Fruit fly (Drosophila melanogaster) whole organism, embryonic: ENCODE results near the gene Dif.

Source experiments
- Atf3 ChIP-seq: fragments of 200-800 bp; sonication (Bioruptor generic); optimal IDR thresholded peaks from 3 replicates; lab custom pipeline; 2016; ENCODE audit warnings: missing biosample characterization, missing genetic modification characterization
- Awh ChIP-seq: fragments of 200-800 bp; sonication (Bioruptor generic); IDR thresholded peaks from 2 replicates; pipeline ENCODE4, ENCODE4 v1.3.6; 2022; ENCODE audit warnings: missing biosample characterization, missing genetic modification characterization
- BtbVII ChIP-seq: fragments of 200-800 bp; sonication (Bioruptor generic); optimal IDR thresholded peaks from 3 replicates; lab custom pipeline; 2017; ENCODE audit warnings: missing biosample characterization, mild to moderate bottlenecking, missing genetic modification characterization
- CG10147 ChIP-seq: fragments of 200-800 bp; sonication (Bioruptor generic); optimal IDR thresholded peaks from 2 replicates; lab custom pipeline; 2019; ENCODE audit warnings: missing biosample characterization, mild to moderate bottlenecking, missing genetic modification characterization, moderate library complexity
- CG11695 ChIP-seq: fragments of 200-800 bp; sonication (Bioruptor generic); IDR thresholded peaks from 3 replicates; pipeline ENCODE4 v1.3.6; 2022; ENCODE audit warnings: missing biosample characterization, missing genetic modification characterization
- CG12219 ChIP-seq: fragments of 200-800 bp; sonication (Bioruptor generic); optimal IDR thresholded peaks from 3 replicates; lab custom pipeline; 2018; ENCODE audit warnings: missing biosample characterization, mild to moderate bottlenecking, missing genetic modification characterization
- CG12236 ChIP-seq: fragments of 200-800 bp; sonication (Bioruptor generic); optimal IDR thresholded peaks from 2 replicates; lab custom pipeline; 2016; ENCODE audit warnings: missing biosample characterization, missing genetic modification characterization
- CG1233 ChIP-seq: fragments of 200-800 bp; sonication (Bioruptor generic); optimal IDR thresholded peaks from 4 replicates; lab custom pipeline; 2018; ENCODE audit warnings: missing biosample characterization, mild to moderate bottlenecking, missing genetic modification characterization
- CG12391 ChIP-seq: fragments of 200-800 bp; sonication (Bioruptor generic); optimal IDR thresholded peaks from 3 replicates; lab custom pipeline; 2018; ENCODE audit warnings: missing biosample characterization, mild to moderate bottlenecking, missing genetic modification characterization, moderate library complexity
- CG1792 ChIP-seq: fragments of 200-800 bp; sonication (Bioruptor generic); optimal IDR thresholded peaks from 2 replicates; lab custom pipeline; 2016; ENCODE audit warnings: missing biosample characterization, missing genetic modification characterization
- CG18262 ChIP-seq: fragments of 200-800 bp; optimal IDR thresholded peaks from 3 replicates; lab custom pipeline; 2019; ENCODE audit warnings: missing biosample characterization, mild to moderate bottlenecking, missing genetic modification characterization, moderate library complexity
- CG2129 ChIP-seq: fragments of 200-800 bp; sonication (Bioruptor generic); IDR thresholded peaks from 2 replicates; pipeline ENCODE4 v1.3.6; 2022; ENCODE audit warnings: missing biosample characterization, missing genetic modification characterization; ENCODE audit not compliant: partially characterized antibody
- CG31224 ChIP-seq: fragments of 200-800 bp; sonication (Bioruptor generic); IDR thresholded peaks from 2 replicates; pipeline ENCODE4 v1.3.6; 2022; ENCODE audit warnings: missing biosample characterization, missing genetic modification characterization
- CG34224 ChIP-seq: fragments of 200-800 bp; sonication (Bioruptor generic); IDR thresholded peaks from 3 replicates; pipeline ENCODE4 v1.3.6; 2022; ENCODE audit warnings: missing biosample characterization, missing genetic modification characterization; ENCODE audit not compliant: partially characterized antibody
- CG4820 ChIP-seq: fragments of 200-800 bp; sonication (Bioruptor generic); optimal IDR thresholded peaks from 3 replicates; lab custom pipeline; 2016; ENCODE audit warnings: missing biosample characterization, missing genetic modification characterization
- CG6683 ChIP-seq: fragments of 200-800 bp; sonication (Bioruptor generic); optimal IDR thresholded peaks from 2 replicates; lab custom pipeline; 2017; ENCODE audit warnings: missing biosample characterization, mild to moderate bottlenecking, missing genetic modification characterization, missing genetic modification reagents
- CG7357 ChIP-seq: fragments of 200-800 bp; sonication (Bioruptor generic); IDR thresholded peaks from 3 replicates; pipeline ENCODE4 v1.3.6; 2022; ENCODE audit warnings: missing biosample characterization, missing genetic modification characterization
- CoRest ChIP-seq: fragments of 200-800 bp; sonication (Bioruptor generic); optimal IDR thresholded peaks from 3 replicates; lab custom pipeline; 2018; ENCODE audit warnings: missing biosample characterization, mild to moderate bottlenecking, missing genetic modification characterization, moderate library complexity
- D19A ChIP-seq: fragments of 200-800 bp; optimal IDR thresholded peaks from 3 replicates; lab custom pipeline; 2019; ENCODE audit warnings: missing biosample characterization, mild to moderate bottlenecking, missing genetic modification characterization, moderate library complexity
- Elba2 ChIP-seq: fragments of 200-800 bp; sonication (Bioruptor generic); optimal IDR thresholded peaks from 3 replicates; lab custom pipeline; 2016; ENCODE audit warnings: missing biosample characterization, missing genetic modification characterization
- HmgZ ChIP-seq: fragments of 200-800 bp; sonication (Bioruptor generic); optimal IDR thresholded peaks from 2 replicates; lab custom pipeline; 2018; ENCODE audit warnings: missing biosample characterization, mild to moderate bottlenecking, missing genetic modification characterization
- Hmr ChIP-seq: fragments of 200-800 bp; sonication (Bioruptor generic); optimal IDR thresholded peaks from 3 replicates; lab custom pipeline; 2017; ENCODE audit warnings: mild to moderate bottlenecking, missing biosample characterization, missing genetic modification reagents, missing genetic modification characterization
- Hr51 ChIP-seq, 2 experiments: fragments of 200-800 bp; sonication (Bioruptor generic); optimal IDR thresholded peaks; 2 replicates in 1 of 2; 3 replicates in 1 of 2; lab custom pipeline; 2016 to 2018; ENCODE audit warnings: missing biosample characterization in 2 of 2, missing genetic modification characterization in 2 of 2, mild to moderate bottlenecking in 1 of 2, moderate library complexity in 1 of 2
- Hsf ChIP-seq: fragments of 200-800 bp; sonication (Bioruptor generic); optimal IDR thresholded peaks from 3 replicates; lab custom pipeline; 2016; ENCODE audit warnings: missing biosample characterization, missing genetic modification characterization
- Oaz ChIP-seq: fragments of 200-800 bp; sonication (Bioruptor generic); IDR thresholded peaks from 2 replicates; pipeline ENCODE4 v1.3.6; 2022; ENCODE audit warnings: missing biosample characterization, missing genetic modification characterization
- Sox102F ChIP-seq: fragments of 200-800 bp; sonication (Bioruptor generic); optimal IDR thresholded peaks from 2 replicates; lab custom pipeline; 2018; ENCODE audit warnings: missing biosample characterization, mild to moderate bottlenecking, missing genetic modification characterization, moderate library complexity
- Ssrp ChIP-seq: fragments of 200-800 bp; sonication (Bioruptor generic); optimal IDR thresholded peaks from 2 replicates; lab custom pipeline; 2018; ENCODE audit warnings: missing biosample characterization, mild to moderate bottlenecking, missing genetic modification characterization, moderate library complexity
- ac ChIP-seq: fragments of 200-800 bp; sonication (Bioruptor generic); optimal IDR thresholded peaks from 3 replicates; lab custom pipeline; 2017; ENCODE audit warnings: missing biosample characterization, mild to moderate bottlenecking, missing genetic modification characterization
- ara ChIP-seq: fragments of 200-800 bp; sonication (Bioruptor generic); IDR thresholded peaks from 2 replicates; pipeline ENCODE4 v1.3.6; 2022; ENCODE audit warnings: missing biosample characterization, missing genetic modification characterization
- bbx ChIP-seq: fragments of 200-800 bp; sonication (Bioruptor generic); IDR thresholded peaks from 2 replicates; pipeline ENCODE4 v1.3.6; 2022; ENCODE audit warnings: missing biosample characterization, missing genetic modification characterization; ENCODE audit not compliant: partially characterized antibody
- bowl ChIP-seq: fragments of 200-800 bp; sonication (Bioruptor generic); IDR thresholded peaks from 2 replicates; pipeline ENCODE4 v1.3.6; 2022; ENCODE audit warnings: missing biosample characterization, missing genetic modification characterization
- ewg ChIP-seq: fragments of 200-800 bp; sonication (Bioruptor generic); optimal IDR thresholded peaks from 3 replicates; lab custom pipeline; 2017; ENCODE audit warnings: mild to moderate bottlenecking, missing biosample characterization, missing genetic modification reagents, missing genetic modification characterization
- grn ChIP-seq: fragments of 200-800 bp; sonication (Bioruptor generic); optimal IDR thresholded peaks from 3 replicates; lab custom pipeline; 2017; ENCODE audit warnings: missing biosample characterization, missing genetic modification characterization
- ham ChIP-seq: fragments of 200-800 bp; sonication (Bioruptor generic); IDR thresholded peaks from 2 replicates; pipeline ENCODE4 v1.3.6; 2022; ENCODE audit warnings: missing biosample characterization, missing genetic modification characterization
- hth ChIP-seq: fragments of >200 bp; optimal IDR thresholded peaks from 2 replicates; lab custom pipeline; 2017; ENCODE audit warnings: inconsistent platforms
- lola ChIP-seq, 3 experiments: fragments of >200 bp in 2 of 3; fragments of 200-800 bp in 1 of 3; sonication (Bioruptor generic) in 1 of 3; optimal IDR thresholded peaks; 2 replicates each; lab custom pipeline; 2017 to 2019; ENCODE audit warnings: missing biosample characterization in 3 of 3, missing genetic modification characterization in 3 of 3, mild to moderate bottlenecking in 1 of 3, moderate library complexity in 1 of 3
- nerfin-2 ChIP-seq: fragments of 200-800 bp; sonication (Bioruptor generic); IDR thresholded peaks from 2 replicates; pipeline ENCODE4 v1.3.6; 2022; ENCODE audit warnings: missing biosample characterization, missing genetic modification characterization; ENCODE audit not compliant: partially characterized antibody
- nom ChIP-seq: fragments of 200-800 bp; sonication (Bioruptor generic); optimal IDR thresholded peaks from 2 replicates; lab custom pipeline; 2017; ENCODE audit warnings: missing biosample characterization, missing genetic modification characterization, mild to moderate bottlenecking, moderate library complexity, missing genetic modification reagents
- odd ChIP-seq: fragments of 200-800 bp; sonication (Bioruptor generic); optimal IDR thresholded peaks from 2 replicates; lab custom pipeline; 2017; ENCODE audit warnings: missing biosample characterization, mild to moderate bottlenecking, missing genetic modification characterization
- p53 ChIP-seq: fragments of 200-800 bp; sonication (Bioruptor generic); optimal IDR thresholded peaks from 2 replicates; lab custom pipeline; 2016; ENCODE audit warnings: missing biosample characterization, missing genetic modification characterization
- pb ChIP-seq: fragments of 200-800 bp; sonication (Bioruptor generic); optimal IDR thresholded peaks from 3 replicates; lab custom pipeline; 2016; ENCODE audit warnings: missing biosample characterization, missing genetic modification characterization
- prd ChIP-seq, 3 experiments: fragments of >200 bp in 2 of 3; fragments of 200-800 bp in 1 of 3; sonication (Bioruptor generic) in 1 of 3; optimal IDR thresholded peaks in 2 of 3; IDR thresholded peaks in 1 of 3; 2 replicates in 2 of 3; 3 replicates in 1 of 3; pipeline versions ENCODE4 v1.3.6 to Lab custom; 2017 to 2022; ENCODE audit warnings: missing biosample characterization in 1 of 3, missing genetic modification characterization in 1 of 3
- pzg ChIP-seq: fragments of 200-800 bp; sonication (Bioruptor generic); optimal IDR thresholded peaks from 3 replicates; lab custom pipeline; 2018; ENCODE audit warnings: missing biosample characterization, mild to moderate bottlenecking, missing genetic modification characterization, moderate library complexity
- sima ChIP-seq: fragments of 200-800 bp; sonication (Bioruptor generic); optimal IDR thresholded peaks from 2 replicates; lab custom pipeline; 2016; ENCODE audit warnings: missing biosample characterization, missing genetic modification characterization
- sug ChIP-seq: fragments of 200-800 bp; optimal IDR thresholded peaks from 2 replicates; lab custom pipeline; 2019; ENCODE audit warnings: missing biosample characterization, mild to moderate bottlenecking, missing genetic modification characterization, moderate library complexity
- tin ChIP-seq: fragments of 200-800 bp; sonication (Bioruptor generic); optimal IDR thresholded peaks from 3 replicates; lab custom pipeline; 2016; ENCODE audit warnings: missing biosample characterization, missing genetic modification characterization
- unpg ChIP-seq: fragments of 200-800 bp; sonication (Bioruptor generic); optimal IDR thresholded peaks from 3 replicates; lab custom pipeline; 2018; ENCODE audit warnings: missing biosample characterization, mild to moderate bottlenecking, missing genetic modification characterization, moderate library complexity
- vvl ChIP-seq: fragments of 200-800 bp; sonication (Bioruptor generic); IDR thresholded peaks from 2 replicates; pipeline ENCODE4 v1.3.6; 2022; ENCODE audit warnings: missing biosample characterization, missing genetic modification characterization
- zen ChIP-seq: fragments of 200-800 bp; sonication (Bioruptor generic); optimal IDR thresholded peaks from 3 replicates; lab custom pipeline; 2018; ENCODE audit warnings: missing biosample characterization, mild to moderate bottlenecking, missing genetic modification characterization, moderate library complexity
- zf30C ChIP-seq: fragments of 200-800 bp; sonication (Bioruptor generic); optimal IDR thresholded peaks from 3 replicates; lab custom pipeline; 2018; ENCODE audit warnings: missing biosample characterization, mild to moderate bottlenecking, missing genetic modification characterization

Gene Dif

dm6 chr2L:17382318-17382717 lies 50.6 kb downstream of the Dif start (continued):
- peak; percentile 91 for TF ChIP-seq CG18262 (tag; lab: Kevin White, UChicago)
- TF ChIP-seq CG4820 (GFP tag; lab: Kevin White, UChicago): peak; percentile 46
- peak; percentile 51; the same call in 2 of the 3 replicates for TF ChIP-seq CG11695 (GFP tag; lab: Robert Waterston, UW)
- TF ChIP-seq pzg (GFP tag; lab: Kevin White, UChicago): no peak
- TF ChIP-seq CG6683: peak; percentile 47
- TF ChIP-seq CG2129 (GFP tag; lab: Robert Waterston, UW): no peak
- TF ChIP-seq hth (lab: Kevin White, UChicago): no peak
- no peak for TF ChIP-seq Awh (GFP tag; lab: Robert Waterston, UW)
- peak; percentile 11 for TF ChIP-seq grn (GFP tag; lab: Kevin White, UChicago)
- peak; percentile 82 for TF ChIP-seq CoRest
- TF ChIP-seq nom (GFP tag; lab: Kevin White, UChicago): no peak
- TF ChIP-seq BtbVII (GFP tag; lab: Kevin White, UChicago): peak; percentile 60
- no peak for TF ChIP-seq bbx
- peak; percentile 57 for TF ChIP-seq ara (GFP tag; lab: Robert Waterston, UW)
- TF ChIP-seq Hr51 (GFP tag; optimal IDR thresholded peaks at IDR 0.05; lab: Kevin White, UChicago): peak in 1 of 2 experiments; percentile 70
- TF ChIP-seq Oaz (GFP tag; lab: Robert Waterston, UW): no peak
- TF ChIP-seq CG12391 (tag; lab: Kevin White, UChicago): peak; percentile 85
- no peak for TF ChIP-seq bowl (GFP tag; lab: Robert Waterston, UW)
- peak; percentile 81 for TF ChIP-seq Sox102F (GFP tag; lab: Kevin White, UChicago)
- TF ChIP-seq CG10147 (GFP tag; lab: Kevin White, UChicago): peak; percentile 66
- peak; percentile 78 for TF ChIP-seq zen
- peak; percentile 2 for TF ChIP-seq sima (GFP tag; lab: Kevin White, UChicago)
- peak; percentile 60 for TF ChIP-seq sug (tag; lab: Kevin White, UChicago)
- peak; percentile 68 for TF ChIP-seq Ssrp (tag; lab: Kevin White, UChicago)
- TF ChIP-seq HmgZ (tag; lab: Kevin White, UChicago): peak; percentile 73
- TF ChIP-seq ac (GFP tag; lab: Kevin White, UChicago): peak; percentile 46
- no peak for TF ChIP-seq pb (GFP tag; lab: Kevin White, UChicago)
- TF ChIP-seq CG34224 (GFP tag; lab: Robert Waterston, UW): no peak
- TF ChIP-seq CG12219 (GFP tag; lab: Kevin White, UChicago): peak; percentile 77
- no peak for TF ChIP-seq prd (optimal IDR thresholded peaks at IDR 0.05; lab: Kevin White, UChicago)
- peak; percentile 79 for TF ChIP-seq prd (GFP tag; IDR thresholded peaks at IDR 0.05; lab: Robert Waterston, UW)
- no peak for TF ChIP-seq Elba2
- TF ChIP-seq ewg (GFP tag; lab: Kevin White, UChicago): peak; percentile 41
- peak; percentile 81 for TF ChIP-seq CG1233 (GFP tag; lab: Kevin White, UChicago)
- TF ChIP-seq Hmr (GFP tag; lab: Kevin White, UChicago): peak; percentile 72
- no peak for TF ChIP-seq ham (GFP tag; lab: Robert Waterston, UW)
- peak; percentile 4 for TF ChIP-seq Atf3 (GFP tag; lab: Kevin White, UChicago)
- TF ChIP-seq CG1792: no peak
- TF ChIP-seq CG31224 (GFP tag; lab: Robert Waterston, UW): no peak
- peak; percentile 54 for TF ChIP-seq odd
- peak; percentile 81 for TF ChIP-seq D19A (tag; lab: Kevin White, UChicago)
- no peak for TF ChIP-seq nerfin-2
- no peak for TF ChIP-seq CG7357
- TF ChIP-seq unpg (GFP tag; lab: Kevin White, UChicago): peak; percentile 79
- no peak for TF ChIP-seq CG12236
- no peak for TF ChIP-seq p53 (GFP tag; lab: Kevin White, UChicago)
- TF ChIP-seq Hsf (GFP tag; lab: Kevin White, UChicago): peak; percentile 79
- no peak for TF ChIP-seq zf30C (GFP tag; lab: Kevin White, UChicago)
- peak in 1 of 3 experiments; percentile 89 for TF ChIP-seq lola (GFP tag; optimal IDR thresholded peaks at IDR 0.05; lab: Kevin White, UChicago)
- TF ChIP-seq tin (GFP tag; lab: Kevin White, UChicago): peak; percentile 57
- 0 out of 2 replicates have a peak, but pooled peaks have one; percentile 21 for TF ChIP-seq vvl (GFP tag; lab: Robert Waterston, UW)
